Fruit fly (Drosophila melanogaster): Measurements from ENCODE around the gene CG42795.

- no peak for TF ChIP-seq cnc (optimal IDR thresholded peaks at IDR 0.05)
- TF ChIP-seq CG12768 (GFP tag; optimal IDR thresholded peaks at IDR 0.05): peak; percentile 85
- peak; percentile 2 for TF ChIP-seq Hr96 (GFP tag; optimal IDR thresholded peaks at IDR 0.05)
Measured at dm6 chr3R:10261800-10262199, 36.3 kb downstream of the CG42795 start, which contains the start of the genes Sirt6 and pont.
